Worm (Caenorhabditis elegans): ENCODE data around the gene B0252.8.

DNA sequence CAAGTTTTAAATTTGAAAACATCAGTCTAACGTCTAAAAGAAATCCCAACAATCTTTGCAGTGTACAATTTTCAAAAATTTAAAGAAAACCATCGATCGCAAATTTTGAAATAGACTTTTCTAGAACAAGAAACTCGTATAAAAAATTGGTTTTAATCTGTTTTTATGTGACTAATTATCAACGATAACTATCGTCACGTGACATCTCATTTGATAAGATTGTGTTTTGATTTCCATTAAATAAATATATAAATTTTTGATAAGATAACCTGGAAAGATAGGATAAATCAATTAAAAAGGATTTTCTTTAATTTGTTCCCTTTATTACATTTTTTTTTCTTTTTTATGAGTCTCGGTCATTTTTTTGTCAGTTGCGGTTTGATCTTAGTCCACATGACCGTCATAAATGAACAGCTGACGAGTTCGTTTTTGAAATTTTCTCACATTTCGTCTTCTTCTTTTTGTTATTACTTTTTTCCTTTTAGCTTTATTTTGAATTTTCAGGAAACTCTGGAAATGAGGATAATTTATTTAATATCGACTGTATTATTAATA lies 6.3 kb upstream of the B0252.8 start, which contains the start of gene asm-1:
- TF ChIP-seq bed-3 (GFP tag; optimal IDR thresholded peaks at IDR 0.05) (no peak), unc-62 (GFP tag; optimal IDR thresholded peaks at IDR 0.05) (no peak), ces-1 (GFP tag; optimal IDR thresholded peaks at IDR 0.05) (no peak), nhr-12 (tag; optimal IDR thresholded peaks at IDR 0.05) (no peak), snpc-4 (tag; optimal IDR thresholded peaks at IDR 0.05) (no peak), nhr-237 (tag; optimal IDR thresholded peaks at IDR 0.05) (no peak)
